Fruit fly (Drosophila melanogaster) whole organism, embryonic: Measurements from ENCODE around the gene CG13012.
A peak's percentile ranks its signal among the peaks of the same experiment; 100 is the strongest.

Source experiments
- CG10147 ChIP-seq: fragments of 200-800 bp; sonication (Bioruptor generic); optimal IDR thresholded peaks from 2 replicates; lab custom pipeline; 2019; ENCODE audit warnings: missing biosample characterization, mild to moderate bottlenecking, missing genetic modification characterization, moderate library complexity
- CG11398 ChIP-seq: fragments of 200-800 bp; sonication (Bioruptor generic); optimal IDR thresholded peaks from 2 replicates; lab custom pipeline; 2016; ENCODE audit warnings: missing biosample characterization, missing genetic modification characterization
- CG14014 ChIP-seq: fragments of 200-800 bp; sonication (Bioruptor generic); IDR thresholded peaks from 2 replicates; pipeline ENCODE4 v1.3.6; 2022; ENCODE audit warnings: missing biosample characterization, missing genetic modification characterization
- CG14441 ChIP-seq: fragments of 200-800 bp; sonication (Bioruptor generic); IDR thresholded peaks from 2 replicates; pipeline ENCODE4 v1.3.6; 2022; ENCODE audit warnings: missing biosample characterization, missing genetic modification characterization
- CG15011 ChIP-seq: fragments of 200-800 bp; sonication (Bioruptor generic); optimal IDR thresholded peaks from 3 replicates; lab custom pipeline; 2018; ENCODE audit warnings: missing biosample characterization, mild to moderate bottlenecking, missing genetic modification characterization
- CG16813 ChIP-seq: fragments of 200-800 bp; sonication (Bioruptor generic); IDR thresholded peaks from 3 replicates; pipeline ENCODE4 v1.3.6; 2022; ENCODE audit warnings: missing biosample characterization, missing genetic modification characterization; ENCODE audit not compliant: partially characterized antibody
- CG17612 ChIP-seq: fragments of 200-800 bp; sonication (Bioruptor generic); IDR thresholded peaks from 2 replicates; pipeline ENCODE4 v1.3.6; 2022; ENCODE audit warnings: missing biosample characterization, missing genetic modification characterization
- CG34224 ChIP-seq: fragments of 200-800 bp; sonication (Bioruptor generic); IDR thresholded peaks from 3 replicates; pipeline ENCODE4 v1.3.6; 2022; ENCODE audit warnings: missing biosample characterization, missing genetic modification characterization; ENCODE audit not compliant: partially characterized antibody
- CG34422 ChIP-seq: fragments of 200-800 bp; sonication (Bioruptor generic); IDR thresholded peaks from 3 replicates; pipeline ENCODE4 v1.3.6; 2022; ENCODE audit warnings: missing biosample characterization, missing genetic modification characterization
- CG3847 ChIP-seq: fragments of 200-800 bp; sonication (Bioruptor generic); IDR thresholded peaks from 2 replicates; pipeline ENCODE4 v1.3.6; 2022; ENCODE audit warnings: missing biosample characterization, missing genetic modification characterization
- CG4404 ChIP-seq: fragments of 200-800 bp; sonication (Bioruptor generic); IDR thresholded peaks from 2 replicates; pipeline ENCODE4 v1.3.6; 2022; ENCODE audit warnings: missing biosample characterization, missing genetic modification characterization
- CG6683 ChIP-seq: fragments of 200-800 bp; sonication (Bioruptor generic); optimal IDR thresholded peaks from 2 replicates; lab custom pipeline; 2017; ENCODE audit warnings: missing biosample characterization, mild to moderate bottlenecking, missing genetic modification characterization, missing genetic modification reagents
- CG6689 ChIP-seq: fragments of 200-800 bp; sonication (Bioruptor generic); IDR thresholded peaks from 2 replicates; pipeline ENCODE4 v1.3.6; 2022; ENCODE audit warnings: missing biosample characterization, missing genetic modification characterization
- CG6854 ChIP-seq: fragments of 200-800 bp; sonication (Bioruptor generic); optimal IDR thresholded peaks from 3 replicates; lab custom pipeline; 2017; ENCODE audit warnings: missing biosample characterization, mild to moderate bottlenecking, missing genetic modification characterization
- CG7357 ChIP-seq: fragments of 200-800 bp; sonication (Bioruptor generic); IDR thresholded peaks from 3 replicates; pipeline ENCODE4 v1.3.6; 2022; ENCODE audit warnings: missing biosample characterization, missing genetic modification characterization
- CG9609 ChIP-seq: fragments of 200-800 bp; sonication (Bioruptor generic); optimal IDR thresholded peaks from 3 replicates; lab custom pipeline; 2016; ENCODE audit warnings: missing biosample characterization, missing genetic modification characterization
- CG9817 ChIP-seq: fragments of 200-800 bp; sonication (Bioruptor generic); optimal IDR thresholded peaks from 2 replicates; lab custom pipeline; 2018; ENCODE audit warnings: missing biosample characterization, mild to moderate bottlenecking, missing genetic modification characterization, moderate library complexity
- CTCF ChIP-seq: fragments of 200-800 bp; sonication (Bioruptor generic); optimal IDR thresholded peaks from 2 replicates; lab custom pipeline; 2017; ENCODE audit warnings: missing biosample characterization, mild to moderate bottlenecking, missing genetic modification characterization, moderate library complexity
- Camta ChIP-seq: fragments of 200-800 bp; sonication (Bioruptor generic); optimal IDR thresholded peaks from 2 replicates; lab custom pipeline; 2016; ENCODE audit warnings: missing biosample characterization, missing genetic modification characterization
- Dip2 ChIP-seq: fragments of 200-800 bp; sonication (Bioruptor generic); IDR thresholded peaks from 2 replicates; pipeline ENCODE4 v1.3.6; 2022; ENCODE audit warnings: missing biosample characterization, missing genetic modification characterization
- E2f2 ChIP-seq: fragments of 200-800 bp; sonication (Bioruptor generic); IDR thresholded peaks from 2 replicates; pipeline ENCODE4 v1.3.6; 2022; ENCODE audit warnings: missing biosample characterization, missing genetic modification characterization
- HLH4C ChIP-seq: fragments of 200-800 bp; sonication (Bioruptor generic); IDR thresholded peaks from 3 replicates; pipeline ENCODE4 v1.3.6; 2022; ENCODE audit warnings: missing biosample characterization, missing genetic modification characterization; ENCODE audit not compliant: partially characterized antibody
- Hey ChIP-seq: fragments of 200-800 bp; sonication (Bioruptor generic); optimal IDR thresholded peaks from 3 replicates; lab custom pipeline; 2018; ENCODE audit warnings: missing biosample characterization, mild to moderate bottlenecking, missing genetic modification characterization
- Hmx ChIP-seq: fragments of 200-800 bp; sonication (Bioruptor generic); optimal IDR thresholded peaks from 2 replicates; lab custom pipeline; 2016; ENCODE audit warnings: missing biosample characterization, missing genetic modification characterization
- Hr51 ChIP-seq, 2 experiments: fragments of 200-800 bp; sonication (Bioruptor generic); optimal IDR thresholded peaks; 2 replicates in 1 of 2; 3 replicates in 1 of 2; lab custom pipeline; 2016 to 2018; ENCODE audit warnings: missing biosample characterization in 2 of 2, missing genetic modification characterization in 2 of 2, mild to moderate bottlenecking in 1 of 2, moderate library complexity in 1 of 2
- Lhr ChIP-seq: fragments of 200-800 bp; sonication (Bioruptor generic); optimal IDR thresholded peaks from 3 replicates; lab custom pipeline; 2017; ENCODE audit warnings: mild to moderate bottlenecking, missing biosample characterization, missing genetic modification reagents, missing genetic modification characterization
- Nf-YB ChIP-seq: fragments of 200-800 bp; sonication (Bioruptor generic); optimal IDR thresholded peaks from 3 replicates; lab custom pipeline; 2019; ENCODE audit warnings: missing biosample characterization, mild to moderate bottlenecking, missing genetic modification characterization, moderate library complexity
- NfI ChIP-seq: fragments of 200-800 bp; sonication (Bioruptor generic); optimal IDR thresholded peaks from 3 replicates; lab custom pipeline; 2018; ENCODE audit warnings: missing biosample characterization, mild to moderate bottlenecking, missing genetic modification characterization, moderate library complexity
- Six4 ChIP-seq: fragments of 200-800 bp; sonication (Bioruptor generic); optimal IDR thresholded peaks from 2 replicates; lab custom pipeline; 2016; ENCODE audit warnings: missing biosample characterization, missing genetic modification characterization
- Taf1 ChIP-seq: fragments of 200-800 bp; sonication (Bioruptor generic); IDR thresholded peaks from 2 replicates; pipeline ENCODE4 v1.3.6; 2022; ENCODE audit warnings: missing biosample characterization, missing genetic modification characterization
- Usf ChIP-seq: fragments of 200-800 bp; sonication (Bioruptor generic); optimal IDR thresholded peaks from 2 replicates; lab custom pipeline; 2017; ENCODE audit warnings: missing genotype, missing biosample characterization, missing genetic modification characterization
- bigmax ChIP-seq: fragments of 200-800 bp; sonication (Bioruptor generic); optimal IDR thresholded peaks from 2 replicates; lab custom pipeline; 2018; ENCODE audit warnings: missing biosample characterization, mild to moderate bottlenecking, missing genetic modification characterization
- ci ChIP-seq: fragments of 200-800 bp; sonication (Bioruptor generic); IDR thresholded peaks from 3 replicates; pipeline ENCODE4 v1.3.6; 2022; ENCODE audit warnings: missing biosample characterization, missing genetic modification characterization
- corto ChIP-seq: fragments of 200-800 bp; sonication (Bioruptor generic); optimal IDR thresholded peaks from 2 replicates; lab custom pipeline; 2016; ENCODE audit warnings: missing biosample characterization, mild to moderate bottlenecking, missing genetic modification characterization, moderate library complexity
- croc ChIP-seq: fragments of 200-800 bp; sonication (Bioruptor generic); conservative IDR thresholded peaks from 3 replicates; pipeline ENCODE4 v1.3.6; 2022; ENCODE audit warnings: missing biosample characterization, missing genetic modification characterization
- dati ChIP-seq: fragments of 200-800 bp; sonication (Bioruptor generic); IDR thresholded peaks from 2 replicates; pipeline ENCODE4 v1.3.6; 2022; ENCODE audit warnings: missing biosample characterization, missing genetic modification characterization
- emc ChIP-seq: fragments of 200-800 bp; sonication (Bioruptor generic); optimal IDR thresholded peaks from 2 replicates; lab custom pipeline; 2016; ENCODE audit warnings: missing biosample characterization, missing genetic modification characterization
- gcm2 ChIP-seq: fragments of 200-800 bp; sonication (Bioruptor generic); optimal IDR thresholded peaks from 2 replicates; lab custom pipeline; 2016; ENCODE audit warnings: missing biosample characterization, missing genetic modification characterization
- her ChIP-seq: fragments of 200-800 bp; sonication (Bioruptor generic); optimal IDR thresholded peaks from 2 replicates; lab custom pipeline; 2016; ENCODE audit warnings: missing biosample characterization, missing genetic modification characterization
- ind ChIP-seq: fragments of 200-800 bp; sonication (Bioruptor generic); optimal IDR thresholded peaks from 3 replicates; lab custom pipeline; 2016; ENCODE audit warnings: missing biosample characterization, missing genetic modification characterization
- lmd ChIP-seq: fragments of 200-800 bp; sonication (Bioruptor generic); IDR thresholded peaks from 2 replicates; pipeline ENCODE4 v1.3.6; 2022; ENCODE audit warnings: missing biosample characterization, missing genetic modification characterization
- repo ChIP-seq: fragments of 200-800 bp; sonication (Bioruptor generic); optimal IDR thresholded peaks from 2 replicates; lab custom pipeline; 2016; ENCODE audit warnings: missing biosample characterization, missing genetic modification characterization
- salm ChIP-seq: fragments of 200-800 bp; sonication (Bioruptor generic); optimal IDR thresholded peaks from 2 replicates; lab custom pipeline; 2018; ENCODE audit warnings: missing biosample characterization, mild to moderate bottlenecking, missing genetic modification characterization
- seq ChIP-seq: fragments of 200-800 bp; sonication (Bioruptor generic); IDR thresholded peaks from 2 replicates; pipeline ENCODE4 v1.3.6; 2022; ENCODE audit warnings: missing biosample characterization, missing genetic modification characterization
- ssp ChIP-seq: fragments of 200-800 bp; sonication (Bioruptor generic); IDR thresholded peaks from 2 replicates; pipeline ENCODE4 v1.3.6; 2022; ENCODE audit warnings: missing biosample characterization, missing genetic modification characterization
- tll ChIP-seq, 2 experiments: fragments of 200-800 bp in 1 of 2; fragments of >200 bp in 1 of 2; sonication (Bioruptor generic) in 1 of 2; optimal IDR thresholded peaks; 2 replicates each; lab custom pipeline; 2017 to 2019; ENCODE audit warnings: missing biosample characterization in 2 of 2, missing genetic modification characterization in 2 of 2, mild to moderate bottlenecking in 1 of 2, moderate library complexity in 1 of 2
- tna ChIP-seq: fragments of 200-800 bp; sonication (Bioruptor generic); IDR thresholded peaks from 2 replicates; pipeline ENCODE4 v1.3.6; 2022; ENCODE audit warnings: missing biosample characterization, missing genetic modification characterization; ENCODE audit not compliant: partially characterized antibody
- unpg ChIP-seq: fragments of 200-800 bp; sonication (Bioruptor generic); optimal IDR thresholded peaks from 3 replicates; lab custom pipeline; 2018; ENCODE audit warnings: missing biosample characterization, mild to moderate bottlenecking, missing genetic modification characterization, moderate library complexity
- zen ChIP-seq: fragments of 200-800 bp; sonication (Bioruptor generic); optimal IDR thresholded peaks from 3 replicates; lab custom pipeline; 2018; ENCODE audit warnings: missing biosample characterization, mild to moderate bottlenecking, missing genetic modification characterization, moderate library complexity

CG13012 gene

dm6 chrX:16640260-16641100 is 36.1 kb downstream of the CG13012 start, which contains the start of the genes SNRPG and mthl1 (continued):
- TF ChIP-seq CG6689 (peak; percentile 90), Lhr (GFP tag; lab: Kevin White, UChicago) (peak; percentile 86), salm (no peak), her (GFP tag; lab: Kevin White, UChicago) (peak; percentile 81), gcm2 (GFP tag; lab: Kevin White, UChicago) (peak; percentile 41), dati (GFP tag; lab: Robert Waterston, UW) (peak; percentile 89), CG7357 (GFP tag; lab: Robert Waterston, UW) (peak; percentile 100), lmd (GFP tag; lab: Robert Waterston, UW) (peak; percentile 95), CG4404 (GFP tag; lab: Robert Waterston, UW) (peak; percentile 86), NfI (GFP tag; lab: Kevin White, UChicago) (peak; percentile 79), CTCF (GFP tag; lab: Kevin White, UChicago) (no peak), corto (no peak), ci (GFP tag; lab: Robert Waterston, UW) (peak; percentile 83), CG9609 (GFP tag; lab: Kevin White, UChicago) (peak; percentile 80), unpg (GFP tag; lab: Kevin White, UChicago) (peak; percentile 65), Nf-YB (GFP tag; lab: Kevin White, UChicago) (no peak), bigmax (GFP tag; lab: Kevin White, UChicago) (no peak), CG14441 (peak; percentile 96), CG34224 (GFP tag; lab: Robert Waterston, UW) (peak; percentile 65), Dip2 (GFP tag; lab: Robert Waterston, UW) (no peak), CG6683 (no peak), CG9817 (tag; lab: Kevin White, UChicago) (peak; percentile 87), Six4 (GFP tag; lab: Kevin White, UChicago) (peak; percentile 33), CG11398 (GFP tag; lab: Kevin White, UChicago) (no peak), CG17612 (GFP tag; lab: Robert Waterston, UW) (peak; percentile 85), repo (GFP tag; lab: Kevin White, UChicago) (peak; percentile 9), HLH4C (GFP tag; lab: Robert Waterston, UW) (peak; percentile 53; the same call in 2 of the 3 replicates), ssp (GFP tag; lab: Robert Waterston, UW) (peak; percentile 99), seq (GFP tag; lab: Robert Waterston, UW) (peak; percentile 81), CG14014 (GFP tag; lab: Robert Waterston, UW) (peak; percentile 94), CG34422 (GFP tag; lab: Robert Waterston, UW) (peak; percentile 96), ind (peak; percentile 88), E2f2 (GFP tag; lab: Robert Waterston, UW) (peak; percentile 69), CG15011 (GFP tag; lab: Kevin White, UChicago) (no peak), zen (tag; lab: Kevin White, UChicago) (peak; percentile 59), CG6854 (GFP tag; lab: Kevin White, UChicago) (no peak), CG3847 (GFP tag; lab: Robert Waterston, UW) (peak; percentile 92), Usf (GFP tag; lab: Kevin White, UChicago) (peak; percentile 85), CG10147 (GFP tag; lab: Kevin White, UChicago) (peak; percentile 76), Taf1 (peak; percentile 76), Camta (GFP tag; lab: Kevin White, UChicago) (no peak), emc (GFP tag; lab: Kevin White, UChicago) (peak; percentile 70), tll (GFP tag; optimal IDR thresholded peaks at IDR 0.05; lab: Kevin White, UChicago) (peak in 1 of 2 experiments; percentile 62), tna (GFP tag; lab: Robert Waterston, UW) (peak; percentile 46; the same call in 1 of the 2 replicates), CG16813 (GFP tag; lab: Robert Waterston, UW) (peak; percentile 66), Hr51 (GFP tag; optimal IDR thresholded peaks at IDR 0.05; lab: Kevin White, UChicago) (peak; percentile 75 to 80), Hey (tag; lab: Kevin White, UChicago) (no peak), croc (GFP tag; lab: Robert Waterston, UW) (peak; percentile 74), Hmx (GFP tag; lab: Kevin White, UChicago) (peak; percentile 18)
